Fruit fly (Drosophila melanogaster): ENCODE results near the gene CG6184.

CG6184 gene

dm6 chr3R:19641498-19642065, 16.1 kb downstream of the CG6184 start (continued):
- no peak for TF ChIP-seq eve (GFP tag; optimal IDR thresholded peaks at IDR 0.05)
- no peak for TF ChIP-seq aop (GFP tag; IDR thresholded peaks at IDR 0.05)
- no peak for TF ChIP-seq Neu2 (GFP tag; optimal IDR thresholded peaks at IDR 0.05; ENCODE audit: borderline replicate concordance)
- no peak for TF ChIP-seq Kr (GFP tag; optimal IDR thresholded peaks at IDR 0.05)
- TF ChIP-seq ranshi (GFP tag; IDR thresholded peaks at IDR 0.05): peak; percentile 92
- TF ChIP-seq bowl (GFP tag; IDR thresholded peaks at IDR 0.05): peak; percentile 63; the same call in 1 of the 2 replicates
- TF ChIP-seq H15 (GFP tag; IDR thresholded peaks at IDR 0.05): peak; percentile 84
- TF ChIP-seq CG9215 (GFP tag; IDR thresholded peaks at IDR 0.05): no peak; the same call in 1 of the 2 replicates
- TF ChIP-seq MESR4 (GFP tag; optimal IDR thresholded peaks at IDR 0.05): no peak
- peak; percentile 91 for TF ChIP-seq dysf (GFP tag; IDR thresholded peaks at IDR 0.05)
- peak; percentile 87 for TF ChIP-seq E2f1 (GFP tag; IDR thresholded peaks at IDR 0.05)
- peak; percentile 82 for TF ChIP-seq dmrt11E (tag; optimal IDR thresholded peaks at IDR 0.05)
- peak; percentile 92 for TF ChIP-seq dmrt99B (tag; optimal IDR thresholded peaks at IDR 0.05)
- peak; percentile 76 for TF ChIP-seq Nf-YC (tag; optimal IDR thresholded peaks at IDR 0.05)
- TF ChIP-seq CG6254 (GFP tag; optimal IDR thresholded peaks at IDR 0.05): peak; percentile 84
- peak; percentile 61; the same call in 1 of the 2 replicates for TF ChIP-seq CG10321 (GFP tag; IDR thresholded peaks at IDR 0.05)
- peak in 1 of 2 experiments; percentile 50 for TF ChIP-seq Hr78 (GFP tag; optimal IDR thresholded peaks at IDR 0.05)
- peak; percentile 61 for TF ChIP-seq CG12155 (GFP tag; optimal IDR thresholded peaks at IDR 0.05)
- TF ChIP-seq CG16863 (GFP tag; optimal IDR thresholded peaks at IDR 0.05): no peak
- no peak for TF ChIP-seq bigmax (GFP tag; optimal IDR thresholded peaks at IDR 0.05)
- TF ChIP-seq CG8281 (tag; optimal IDR thresholded peaks at IDR 0.05): peak; percentile 74
- no peak for TF ChIP-seq CG7963 (GFP tag; IDR thresholded peaks at IDR 0.05; ENCODE audit: partially characterized antibody)
- peak; percentile 83 for TF ChIP-seq CrebB (tag; optimal IDR thresholded peaks at IDR 0.05)
- peak; percentile 75 for TF ChIP-seq NfI (GFP tag; optimal IDR thresholded peaks at IDR 0.05)
- TF ChIP-seq Bgb (GFP tag; IDR thresholded peaks at IDR 0.05; ENCODE audit: partially characterized antibody): no peak
- TF ChIP-seq ash1 (GFP tag; optimal IDR thresholded peaks at IDR 0.05): no peak
- peak; percentile 89 for TF ChIP-seq Hmr (GFP tag; optimal IDR thresholded peaks at IDR 0.05)
- no peak for TF ChIP-seq CG9797 (GFP tag; optimal IDR thresholded peaks at IDR 0.05)
- peak; percentile 77 for TF ChIP-seq ind (GFP tag; optimal IDR thresholded peaks at IDR 0.05)
- no peak for TF ChIP-seq Dip2 (GFP tag; IDR thresholded peaks at IDR 0.05)
- TF ChIP-seq fd96Cb (tag; optimal IDR thresholded peaks at IDR 0.05): peak; percentile 86
- peak; percentile 74 for TF ChIP-seq GATAe (GFP tag; conservative IDR thresholded peaks at IDR 0.05)
- peak; percentile 58 for TF ChIP-seq Max (GFP tag; optimal IDR thresholded peaks at IDR 0.05)
- TF ChIP-seq jigr1 (GFP tag; IDR thresholded peaks at IDR 0.05): 0 out of 3 replicates have a peak, but pooled peaks have one; percentile 42
- no peak for TF ChIP-seq ab (GFP tag; optimal IDR thresholded peaks at IDR 0.05)
- peak; percentile 57; the same call in 1 of the 2 replicates for TF ChIP-seq CG8765 (GFP tag; IDR thresholded peaks at IDR 0.05)
- peak; percentile 75 for TF ChIP-seq CG32772 (GFP tag; IDR thresholded peaks at IDR 0.05)
- TF ChIP-seq CG1024 (GFP tag; IDR thresholded peaks at IDR 0.05): peak; percentile 54; the same call in 1 of the 2 replicates
- TF ChIP-seq az2 (GFP tag; optimal IDR thresholded peaks at IDR 0.05): peak; percentile 76
- TF ChIP-seq CG17829 (tag; optimal IDR thresholded peaks at IDR 0.05): peak; percentile 89
- TF ChIP-seq CG6654 (GFP tag; optimal IDR thresholded peaks at IDR 0.05): peak; percentile 37
- TF ChIP-seq CG2889 (GFP tag; IDR thresholded peaks at IDR 0.05): peak; percentile 74; the same call in 2 of the 3 replicates
- peak; percentile 30 for TF ChIP-seq CG15073 (GFP tag; optimal IDR thresholded peaks at IDR 0.05)
- TF ChIP-seq CG9727 (GFP tag; optimal IDR thresholded peaks at IDR 0.05): peak; percentile 85
- peak; percentile 56 for TF ChIP-seq CG18764 (GFP tag; optimal IDR thresholded peaks at IDR 0.05)
- TF ChIP-seq CG5953 (GFP tag; IDR thresholded peaks at IDR 0.05): peak; percentile 82
- TF ChIP-seq Oli (tag; optimal IDR thresholded peaks at IDR 0.05): peak; percentile 89
- TF ChIP-seq mam (GFP tag; optimal IDR thresholded peaks at IDR 0.05): peak; percentile 39
- TF ChIP-seq fd64A (GFP tag; optimal IDR thresholded peaks at IDR 0.05): peak; percentile 50
- TF ChIP-seq CG2129 (GFP tag; IDR thresholded peaks at IDR 0.05; ENCODE audit: partially characterized antibody): no peak
